Worm (Caenorhabditis elegans): ENCODE data around the gene ilys-6.

Gene ilys-6

ce11 chrIV:4015660-4016059 lies 47.8 kb downstream of the ilys-6 start:
- TF ChIP-seq nhr-237 (tag; optimal IDR thresholded peaks at IDR 0.05): no peak
- no peak for TF ChIP-seq ceh-16 (tag; optimal IDR thresholded peaks at IDR 0.05)
- no peak for TF ChIP-seq blmp-1 (tag; optimal IDR thresholded peaks at IDR 0.05; ENCODE audit: insufficient read depth)
- TF ChIP-seq sma-3 (GFP tag; optimal IDR thresholded peaks at IDR 0.05): no peak
- TF ChIP-seq nhr-129 (tag; optimal IDR thresholded peaks at IDR 0.05): no peak
- no peak for TF ChIP-seq fos-1 (tag; optimal IDR thresholded peaks at IDR 0.05)
- no peak for TF ChIP-seq lsy-2 (tag; optimal IDR thresholded peaks at IDR 0.05)
- TF ChIP-seq lin-13 (GFP tag; optimal IDR thresholded peaks at IDR 0.05): no peak
- no peak for TF ChIP-seq skn-1 (tag; optimal IDR thresholded peaks at IDR 0.05)
- TF ChIP-seq ceh-82 (tag; optimal IDR thresholded peaks at IDR 0.05): no peak
- no peak for TF ChIP-seq mbf-1 (tag; optimal IDR thresholded peaks at IDR 0.05)
- TF ChIP-seq mab-5 (tag; optimal IDR thresholded peaks at IDR 0.05): no peak
- TF ChIP-seq nhr-10 (tag; optimal IDR thresholded peaks at IDR 0.05): no peak
- no peak for TF ChIP-seq sma-9 (GFP tag; optimal IDR thresholded peaks at IDR 0.05)
- TF ChIP-seq sma-9 (tag; optimal IDR thresholded peaks at IDR 0.05): no peak
- no peak for TF ChIP-seq R02D3.7 (tag; optimal IDR thresholded peaks at IDR 0.05)
- TF ChIP-seq ZK546.5 (tag; optimal IDR thresholded peaks at IDR 0.05): no peak

DNA sequence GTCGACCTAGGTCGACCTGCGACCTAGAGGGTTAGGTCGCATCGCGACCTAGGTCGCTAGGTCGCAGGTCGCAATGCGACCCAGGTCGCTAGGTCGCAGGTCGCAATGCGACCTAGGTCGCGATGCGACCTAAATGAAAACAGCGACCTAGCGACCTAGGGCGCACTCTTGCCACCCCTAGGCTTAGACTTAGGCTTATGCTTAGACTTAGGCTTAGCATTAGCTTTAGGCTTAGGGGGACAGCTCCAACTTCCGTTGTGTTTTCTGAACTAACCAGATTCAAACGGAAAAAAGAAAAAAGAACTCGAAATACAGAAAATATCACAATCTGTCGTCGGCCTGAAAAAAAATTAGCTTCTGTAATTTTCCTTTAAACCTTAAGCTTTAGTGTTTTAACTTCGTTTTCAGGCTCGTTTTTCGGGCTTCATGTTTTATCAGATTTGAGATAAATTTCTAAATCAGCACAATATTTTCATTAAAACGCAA lies 49.1 kb downstream of the ilys-6 start:
- no peak for TF ChIP-seq unc-62 (GFP tag; optimal IDR thresholded peaks at IDR 0.05)
- peak; percentile 14 for TF ChIP-seq nhr-25 (tag; optimal IDR thresholded peaks at IDR 0.05)
- peak; percentile 5 for TF ChIP-seq unc-55 (GFP tag; optimal IDR thresholded peaks at IDR 0.05)

ce11 chrIV:4013621-4014020 lies 49.9 kb downstream of the ilys-6 start:
- TF ChIP-seq ZK546.5 (tag; optimal IDR thresholded peaks at IDR 0.05) (no peak), ceh-16 (tag; optimal IDR thresholded peaks at IDR 0.05) (no peak), ztf-1 (GFP tag; conservative IDR thresholded peaks at IDR 0.05) (no peak), elt-1 (tag; optimal IDR thresholded peaks at IDR 0.05) (no peak)
